Worm (Caenorhabditis elegans): ENCODE results near the gene mpst-3.

Gene mpst-3

DNA sequence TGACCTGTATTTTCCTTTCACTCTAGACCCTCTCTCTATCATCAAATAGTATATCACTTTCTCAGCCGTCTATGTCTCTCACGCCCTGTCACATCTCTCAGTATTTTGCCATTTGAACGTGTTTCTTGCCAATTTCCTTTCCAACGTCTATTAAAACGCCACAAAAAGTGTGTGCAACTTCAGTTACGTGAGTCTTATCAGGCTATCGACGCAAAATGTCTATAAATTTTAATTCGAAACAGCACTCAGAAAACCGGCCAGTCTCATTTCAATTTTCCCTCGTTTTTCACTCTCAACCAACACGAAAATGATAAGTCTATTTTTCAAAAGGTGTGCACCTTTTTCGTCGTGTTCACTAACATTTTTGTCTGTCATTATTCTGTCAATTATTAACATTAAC lies at the start of gene mpst-3:
Gene mpst-3 (plus strand): TSS at position 91 of the 400 bp plus-strand sequence.
- TF ChIP-seq unc-62 (GFP tag; optimal IDR thresholded peaks at IDR 0.05), result no peak

DNA sequence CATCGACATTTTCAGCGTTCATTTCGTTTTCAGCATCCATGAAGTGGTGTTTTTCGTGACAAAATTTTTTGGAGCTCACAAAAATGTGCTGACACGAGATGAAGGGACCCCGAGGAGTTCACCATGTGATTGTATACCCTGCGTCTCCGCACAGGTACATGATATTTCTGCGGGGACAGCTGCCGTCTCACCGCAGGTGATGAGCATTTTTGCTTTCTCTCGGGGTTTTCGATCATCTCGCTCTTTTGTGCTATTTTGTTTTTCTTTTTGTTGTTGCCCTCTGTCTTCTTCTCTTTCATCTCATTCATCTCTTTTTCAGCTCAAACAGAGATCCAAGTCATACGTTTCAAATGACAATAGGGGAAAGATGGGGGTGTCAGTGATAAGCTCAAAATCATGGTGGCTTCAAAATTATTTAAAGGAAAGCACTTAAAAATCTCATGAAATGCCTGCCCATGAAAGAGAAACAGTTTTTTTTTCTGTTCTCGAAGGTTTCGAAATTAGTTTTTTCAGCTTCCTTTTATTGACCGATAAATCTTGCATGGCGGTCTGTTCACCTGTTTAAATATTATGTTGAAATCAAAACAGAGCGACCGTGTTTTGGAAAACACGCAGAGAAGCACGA lies 48.0 kb upstream of the mpst-3 start, which contains the start of gene ret-1:
Gene ret-1 (minus strand): TSS at position 123 of the 625 bp plus-strand sequence.
- no peak for TF ChIP-seq unc-62 (GFP tag; optimal IDR thresholded peaks at IDR 0.05)

DNA sequence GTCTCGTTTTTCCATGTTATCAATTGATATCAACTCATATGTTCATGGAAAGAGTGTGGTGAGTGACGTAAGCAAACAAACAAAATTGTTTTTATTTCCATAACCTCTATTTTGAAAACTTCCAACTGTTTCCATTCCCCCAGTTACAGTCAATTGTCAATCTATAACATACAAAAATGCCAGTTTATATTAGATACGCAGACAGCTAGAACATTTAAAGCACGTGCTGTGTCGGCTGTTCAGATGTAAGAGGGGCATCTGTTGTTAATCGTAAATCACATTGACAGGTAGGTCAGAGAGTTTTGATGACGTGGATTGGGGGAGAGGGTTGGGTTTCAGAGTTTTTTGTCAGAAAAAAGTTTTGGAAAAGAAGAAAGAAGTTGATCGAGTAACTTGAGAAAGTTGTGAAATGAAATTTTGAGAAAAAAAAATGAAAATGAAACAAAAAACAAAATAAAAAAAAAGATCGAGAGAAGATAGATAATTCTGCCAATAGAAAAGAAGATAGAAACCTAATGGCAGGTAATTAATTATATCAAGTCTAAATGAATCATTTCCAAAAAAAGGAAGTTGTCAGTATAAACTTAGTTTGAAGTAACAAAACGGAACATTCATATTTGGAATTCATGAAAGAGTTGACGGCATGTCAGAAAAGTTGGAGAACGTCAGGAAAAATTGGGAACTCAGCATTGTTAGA lies 46.8 kb upstream of the mpst-3 start:
- TF ChIP-seq unc-62 (GFP tag; optimal IDR thresholded peaks at IDR 0.05), result no peak

DNA sequence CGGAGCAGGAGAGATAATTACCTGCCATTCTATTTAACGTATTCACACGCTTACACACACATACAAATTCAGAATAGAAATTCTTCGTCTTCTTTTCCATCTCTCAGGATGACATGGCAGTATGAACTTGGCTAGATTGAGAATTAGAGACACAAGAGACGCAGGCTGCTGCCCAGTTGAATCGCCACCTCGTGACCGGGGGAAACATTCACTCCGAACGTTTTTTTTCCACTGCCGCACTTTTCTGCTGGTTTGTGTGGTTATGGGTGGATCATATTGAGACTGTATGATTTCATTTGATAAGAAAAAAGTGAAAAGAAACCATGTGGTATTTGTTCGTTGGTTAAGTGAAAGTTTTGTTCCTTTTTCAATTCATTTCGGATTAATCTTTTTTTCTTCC lies 45.8 kb upstream of the mpst-3 start:
- no peak for TF ChIP-seq unc-62 (GFP tag; optimal IDR thresholded peaks at IDR 0.05)

DNA sequence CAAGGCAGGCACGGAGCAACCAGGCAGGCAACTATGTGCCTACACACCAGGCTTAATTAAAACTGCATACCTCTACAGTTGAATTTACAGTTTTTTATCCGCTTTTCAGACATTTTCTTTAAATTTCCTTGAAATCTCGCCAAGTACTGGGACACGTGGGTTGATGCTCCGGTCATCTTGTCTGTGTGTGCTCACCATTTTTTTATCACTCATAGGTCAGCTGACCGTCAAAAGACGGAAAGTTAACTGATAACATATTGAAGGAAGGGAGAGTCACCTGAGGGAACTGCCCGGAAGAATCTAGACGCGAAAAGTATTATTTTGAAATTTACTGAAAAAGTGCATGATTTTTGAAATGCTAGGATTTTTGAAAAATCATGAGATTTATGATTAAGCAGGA lies 44.9 kb upstream of the mpst-3 start:
- TF ChIP-seq unc-62 (GFP tag; optimal IDR thresholded peaks at IDR 0.05), result no peak

DNA sequence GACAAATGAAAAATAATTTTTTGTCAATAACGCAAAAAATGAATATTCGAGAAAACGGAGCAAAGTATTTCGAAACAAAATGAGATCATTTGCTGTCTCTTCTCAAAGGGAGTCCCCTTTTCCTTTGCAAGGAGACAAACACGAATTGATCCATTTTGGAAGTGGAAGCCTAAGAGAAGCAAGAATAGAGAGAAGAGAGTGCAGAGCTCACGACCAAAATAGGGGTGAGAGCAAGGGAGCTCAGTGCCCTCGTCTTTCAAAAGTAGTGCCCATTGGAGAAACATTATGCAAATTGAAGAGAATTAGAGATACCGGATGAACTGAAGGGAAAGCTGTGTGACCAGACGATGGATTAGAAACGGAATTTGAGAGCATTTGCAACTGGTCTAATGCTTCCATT lies 44.2 kb upstream of the mpst-3 start:
- no peak for TF ChIP-seq unc-62 (GFP tag; optimal IDR thresholded peaks at IDR 0.05)

DNA sequence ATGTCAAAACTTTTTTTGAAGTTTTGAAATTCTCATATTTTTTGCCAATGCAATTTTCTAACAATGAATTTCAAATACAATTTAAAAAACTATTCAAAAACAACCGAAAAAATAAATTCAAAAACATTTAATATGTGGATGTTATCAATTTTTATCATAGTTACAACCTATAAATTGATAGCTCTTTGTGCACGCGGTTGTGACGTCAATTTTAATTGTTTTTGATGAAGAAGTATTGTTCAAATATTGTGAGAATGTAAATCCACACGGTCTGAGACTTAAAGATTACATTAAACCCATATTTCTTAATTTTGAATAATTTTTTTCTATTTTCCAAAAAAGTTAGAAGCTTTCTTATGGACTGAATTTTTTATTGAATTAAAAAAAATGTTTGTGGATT lies 43.5 kb upstream of the mpst-3 start:
- TF ChIP-seq unc-62 (GFP tag; optimal IDR thresholded peaks at IDR 0.05), result no peak

DNA sequence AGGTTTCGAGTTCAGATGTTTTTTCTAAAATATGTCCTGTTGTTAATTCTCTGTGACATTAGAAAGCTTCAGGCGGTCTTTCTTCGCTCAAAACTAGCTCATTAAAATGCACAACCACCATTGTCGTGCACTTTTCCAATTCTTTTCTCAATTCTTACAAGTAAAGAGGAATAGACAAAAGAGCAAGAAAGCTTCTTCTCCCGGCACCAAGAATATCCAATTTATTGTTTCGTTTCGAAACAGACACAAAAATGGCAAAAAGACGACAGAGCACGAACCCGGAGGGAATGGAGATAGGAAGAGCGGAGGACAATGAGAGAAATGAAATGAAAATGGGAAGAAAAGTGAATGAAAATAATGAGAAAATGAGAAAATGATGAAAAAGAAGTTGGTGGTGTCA lies 42.8 kb upstream of the mpst-3 start:
- TF ChIP-seq unc-62 (GFP tag; optimal IDR thresholded peaks at IDR 0.05), result no peak

DNA sequence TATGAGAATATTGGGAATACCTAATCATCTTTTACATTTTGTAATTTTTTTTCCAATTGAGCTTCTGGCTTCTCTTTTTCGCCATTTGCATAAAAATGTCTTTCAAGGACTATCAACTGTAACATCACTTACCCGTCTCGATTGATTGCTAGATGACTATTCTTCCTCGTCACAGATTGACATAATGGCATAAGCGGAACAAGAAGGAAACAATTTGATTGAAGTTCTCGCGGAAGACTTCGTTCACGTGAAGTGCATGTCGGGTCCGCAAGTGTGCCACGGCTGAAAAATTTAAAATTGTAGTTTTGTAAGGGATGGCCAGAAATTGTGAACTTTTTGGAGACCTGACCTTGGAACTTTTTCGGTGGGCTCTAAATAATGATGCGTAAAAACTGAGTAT lies 41.7 kb upstream of the mpst-3 start:
- TF ChIP-seq unc-62 (GFP tag; optimal IDR thresholded peaks at IDR 0.05), result no peak

DNA sequence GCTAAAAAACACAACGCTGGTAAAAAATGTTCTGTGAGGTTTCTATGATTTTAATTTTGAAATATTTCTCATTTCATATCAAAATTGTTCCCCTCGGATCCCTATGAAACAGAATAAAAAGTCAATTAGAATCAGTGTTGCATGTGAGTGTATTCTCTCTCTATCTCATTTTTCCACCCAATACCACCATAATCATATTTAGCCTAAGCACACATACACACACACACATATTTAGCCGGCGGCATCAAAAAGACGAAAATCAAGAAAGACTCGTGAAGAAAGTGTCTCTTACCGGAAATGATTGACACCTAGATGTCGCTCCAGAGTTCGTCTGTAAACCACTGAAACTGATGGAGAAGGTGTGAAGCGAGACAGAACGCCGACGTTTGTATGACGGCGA lies 41.2 kb upstream of the mpst-3 start:
- no peak for TF ChIP-seq unc-62 (GFP tag; optimal IDR thresholded peaks at IDR 0.05)

DNA sequence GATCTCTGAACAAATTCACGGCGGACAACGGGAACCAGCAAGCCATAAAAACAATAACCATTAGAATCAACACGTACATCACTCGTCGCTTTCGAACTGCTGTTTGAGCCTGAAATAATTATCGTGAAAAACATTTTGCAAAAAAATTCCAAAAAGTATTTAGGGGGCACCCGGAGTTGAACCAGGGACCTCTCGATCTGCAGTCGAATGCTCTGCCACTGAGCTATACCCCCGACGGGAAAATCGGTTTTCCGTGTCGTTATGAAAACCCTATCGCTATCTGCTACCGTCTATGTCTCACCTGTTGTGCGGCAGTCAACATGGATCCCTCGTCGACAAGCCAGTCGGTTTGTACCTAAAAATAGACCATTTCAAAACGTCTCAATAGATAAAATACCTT lies 39.8 kb upstream of the mpst-3 start:
- no peak for TF ChIP-seq unc-62 (GFP tag; optimal IDR thresholded peaks at IDR 0.05)

DNA sequence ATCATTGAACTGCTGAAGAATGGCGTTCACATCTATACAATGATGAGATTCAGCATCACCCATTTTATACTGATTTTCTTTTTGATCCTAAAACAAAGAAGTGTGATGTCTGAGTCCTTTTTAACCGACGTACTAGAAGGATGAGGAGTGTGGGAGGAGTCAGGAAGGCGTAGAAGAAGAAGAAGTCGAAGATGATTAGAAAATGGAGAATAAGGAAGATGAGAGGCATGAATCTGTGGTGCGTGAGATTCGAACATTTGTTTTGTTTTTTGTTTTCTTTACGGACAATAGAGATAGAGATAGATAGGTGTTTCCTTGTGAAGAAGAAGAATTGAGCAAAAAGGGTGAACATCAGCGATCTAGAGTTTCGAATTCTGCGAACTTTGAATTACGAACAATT lies 36.9 kb upstream of the mpst-3 start, which contains the start of gene npr-13:
Gene npr-13 (minus strand): TSS at position 101 of the 400 bp plus-strand sequence.
- no peak for TF ChIP-seq unc-62 (GFP tag; optimal IDR thresholded peaks at IDR 0.05)

DNA sequence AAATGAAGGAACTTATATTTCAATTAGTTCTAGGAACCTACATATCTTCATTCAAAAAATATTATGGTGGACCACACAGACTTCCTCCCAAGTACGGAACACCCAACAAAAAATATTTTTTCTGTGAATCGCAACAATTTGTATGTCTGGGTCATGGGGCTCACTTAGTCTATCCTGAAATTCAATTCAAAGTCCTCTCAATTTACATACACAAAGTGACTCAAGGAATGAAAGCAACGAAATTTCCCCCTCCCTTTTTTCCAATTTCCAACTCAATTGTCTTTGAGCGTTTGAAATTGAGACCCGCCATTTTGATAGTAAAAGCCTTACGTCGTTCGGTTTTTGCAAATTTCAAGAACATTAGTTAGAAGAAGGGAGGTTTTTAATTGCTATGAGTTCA lies 36.1 kb upstream of the mpst-3 start:
- no peak for TF ChIP-seq unc-62 (GFP tag; optimal IDR thresholded peaks at IDR 0.05)

DNA sequence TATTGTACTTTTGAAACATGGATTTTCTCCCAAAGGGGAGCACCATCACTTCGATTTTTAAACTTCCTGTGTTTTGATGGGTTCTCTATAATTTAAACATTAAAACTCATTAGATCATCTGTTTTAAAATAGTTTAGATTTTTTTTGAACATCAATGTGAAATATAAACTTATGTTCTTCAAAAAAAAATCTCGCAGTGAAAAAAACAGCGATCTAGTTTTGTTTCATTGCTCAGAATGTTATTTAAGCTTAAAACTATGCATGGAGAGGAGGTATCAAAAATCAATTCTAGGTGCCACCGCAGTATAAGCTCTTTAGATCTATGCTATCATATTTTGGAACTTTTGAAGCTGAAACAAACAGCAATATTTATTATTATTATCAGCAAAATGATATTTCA lies 27.3 kb upstream of the mpst-3 start, which contains the start of gene gcy-14:
Gene gcy-14 (minus strand): TSS at position 101 of the 400 bp plus-strand sequence.
- TF ChIP-seq unc-62 (GFP tag; optimal IDR thresholded peaks at IDR 0.05), result no peak

DNA sequence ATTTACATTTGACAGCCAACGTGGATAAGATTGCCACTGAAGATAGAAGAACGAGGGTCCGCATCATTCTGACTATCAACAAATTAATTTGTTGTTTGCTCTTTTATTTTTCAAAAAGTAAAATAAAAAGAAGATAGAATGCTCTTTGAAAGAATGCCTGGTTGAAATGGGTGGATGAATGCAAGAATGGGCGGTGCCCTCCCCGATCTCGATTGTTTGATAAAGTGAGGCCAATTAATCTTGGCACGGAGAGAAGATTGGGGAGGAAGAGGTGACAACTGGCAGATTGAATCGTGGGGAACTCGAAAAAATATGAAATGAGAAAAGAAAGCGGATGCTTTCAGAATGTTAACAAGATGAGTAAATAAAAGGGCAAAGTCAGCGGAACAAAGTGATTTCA lies 24.1 kb upstream of the mpst-3 start, which contains the start of gene ZC412.3:
Gene ZC412.3 (minus strand): TSS at position 183 of the 400 bp plus-strand sequence.
- no peak for TF ChIP-seq unc-62 (GFP tag; optimal IDR thresholded peaks at IDR 0.05)

DNA sequence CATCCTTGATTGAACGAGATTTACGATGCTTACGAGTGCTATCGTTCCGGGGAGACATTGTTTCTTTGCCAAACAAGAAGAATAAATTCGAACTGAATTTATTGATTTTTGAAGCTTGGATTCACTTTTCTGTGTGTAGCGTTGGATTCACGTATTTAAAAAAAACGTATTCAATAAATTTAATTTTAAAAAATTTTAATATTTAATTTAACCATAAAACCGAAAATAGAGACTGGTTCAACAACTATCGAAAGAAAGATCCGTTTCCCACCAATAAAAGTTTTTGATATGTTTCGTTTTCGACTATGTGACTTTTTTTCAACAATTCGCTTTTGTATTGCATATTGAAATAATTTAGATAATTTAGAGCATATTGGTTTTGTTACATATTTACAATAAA lies 20.1 kb upstream of the mpst-3 start, which contains the start of gene ZC412.5:
Gene ZC412.5 (minus strand): TSS at position 101 of the 400 bp plus-strand sequence.
- no peak for TF ChIP-seq unc-62 (GFP tag; optimal IDR thresholded peaks at IDR 0.05)

DNA sequence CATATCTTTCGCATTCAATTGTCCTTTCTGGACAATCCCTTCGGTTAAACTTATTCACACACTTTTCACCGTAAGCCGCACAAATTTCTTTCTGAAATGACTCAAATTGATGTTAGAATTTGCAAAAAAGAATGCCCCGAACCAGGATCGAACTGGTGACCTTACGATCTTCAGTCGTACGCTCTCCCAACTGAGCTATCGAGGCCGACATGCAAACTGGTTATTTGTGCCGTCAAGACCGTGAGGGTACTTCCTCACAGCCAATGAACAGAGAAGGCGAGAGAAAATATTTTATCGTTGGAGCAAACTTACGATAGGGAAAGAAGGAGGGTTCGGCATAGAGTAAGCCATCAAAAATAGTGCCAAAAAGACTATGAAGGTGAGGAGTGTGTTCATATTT lies 19.2 kb upstream of the mpst-3 start:
- TF ChIP-seq unc-62 (GFP tag; optimal IDR thresholded peaks at IDR 0.05), result no peak

All from whole organism, dauer.